Fruit fly (Drosophila melanogaster) whole organism, embryonic: ENCODE data around the gene CG12078.

Experiments used
- Awh ChIP-seq: fragments of 200-800 bp; sonication (Bioruptor generic); IDR thresholded peaks from 2 replicates; pipeline ENCODE4, ENCODE4 v1.3.6; 2022; ENCODE audit warnings: missing biosample characterization, missing genetic modification characterization
- BEAF-32 ChIP-seq: fragments of 200-800 bp; sonication (Bioruptor generic); optimal IDR thresholded peaks from 3 replicates; lab custom pipeline; 2017; ENCODE audit warnings: missing biosample characterization, missing genetic modification characterization, mild to moderate bottlenecking, moderate library complexity, missing genetic modification reagents
- CG15011 ChIP-seq: fragments of 200-800 bp; sonication (Bioruptor generic); optimal IDR thresholded peaks from 3 replicates; lab custom pipeline; 2018; ENCODE audit warnings: missing biosample characterization, mild to moderate bottlenecking, missing genetic modification characterization
- Dfd ChIP-seq, 2 experiments: fragments of >200 bp; optimal IDR thresholded peaks; 2 replicates each; lab custom pipeline; 2017; ENCODE audit warnings: missing biosample characterization in 2 of 2, missing genetic modification characterization in 2 of 2
- Mrtf ChIP-seq: fragments of 200-800 bp; sonication (Bioruptor generic); IDR thresholded peaks from 3 replicates; pipeline ENCODE4 v1.3.6; 2022; ENCODE audit warnings: missing biosample characterization, missing genetic modification characterization
- bsh ChIP-seq, 2 experiments: fragments of 200-800 bp; sonication (Bioruptor generic); optimal IDR thresholded peaks; 2 replicates each; lab custom pipeline; 2017 to 2018; ENCODE audit warnings: mild to moderate bottlenecking in 2 of 2, missing biosample characterization in 2 of 2, missing genetic modification characterization in 2 of 2, moderate library complexity in 1 of 2
- cg ChIP-seq: fragments of 200-800 bp; sonication (Bioruptor generic); optimal IDR thresholded peaks from 3 replicates; lab custom pipeline; 2019; ENCODE audit warnings: missing biosample characterization, mild to moderate bottlenecking, missing genetic modification characterization, moderate library complexity
- eyg ChIP-seq: fragments of 200-800 bp; sonication (Bioruptor generic); optimal IDR thresholded peaks from 3 replicates; lab custom pipeline; 2016; ENCODE audit warnings: missing biosample characterization, missing genetic modification characterization
- ttk ChIP-seq: fragments of 200-800 bp; sonication (Bioruptor generic); IDR thresholded peaks from 2 replicates; pipeline ENCODE4 v2.1.2; 2022; ENCODE audit warnings: missing biosample characterization, missing genetic modification characterization

DNA sequence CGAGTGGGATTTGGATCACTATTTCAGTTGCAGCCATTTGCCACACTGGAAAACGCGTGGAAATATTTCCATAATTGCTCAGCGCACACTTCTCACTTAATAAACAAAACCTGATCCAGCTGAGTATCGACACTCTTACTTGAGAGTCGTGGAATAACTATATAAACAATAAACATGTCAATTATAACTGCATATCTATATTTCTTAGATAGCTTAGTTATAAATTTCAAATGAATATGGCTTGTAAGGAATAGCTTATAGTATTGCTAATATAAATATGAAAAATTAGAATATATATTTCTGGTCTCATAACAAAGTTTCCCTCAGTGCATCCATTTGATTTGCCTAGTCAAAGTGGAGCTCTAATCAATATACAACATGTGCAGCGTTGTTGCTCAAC lies 39.2 kb upstream of the CG12078 start:
- no peak for TF ChIP-seq cg
- TF ChIP-seq Mrtf (GFP tag; lab: Robert Waterston, UW) = no peak
- TF ChIP-seq Awh (GFP tag; lab: Robert Waterston, UW) = no peak
- no peak for TF ChIP-seq CG15011 (GFP tag; lab: Kevin White, UChicago)
- TF ChIP-seq BEAF-32 = no peak
- no peak for TF ChIP-seq bsh (GFP tag; optimal IDR thresholded peaks at IDR 0.05; lab: Kevin White, UChicago)
- no peak for TF ChIP-seq Dfd (GFP tag; optimal IDR thresholded peaks at IDR 0.05; lab: Kevin White, UChicago)
- TF ChIP-seq ttk = no peak
- TF ChIP-seq eyg (GFP tag; lab: Kevin White, UChicago) = no peak
